Worm (Caenorhabditis elegans) whole organism, midembryonic: ENCODE results near the gene npl-4.2.
"Not testable (repeated sequence)": the region's sequence is repeated elsewhere in the genome, so short reads cannot be mapped to it uniquely, and the experiment has no call there.

Experiments used
- T22C8.4 ChIP-seq: fragments of 200-800 bp; sonication (Bioruptor generic); IDR thresholded peaks from 2 replicates; pipeline ENCODE4 v1.3.6; 2022; ENCODE audit warnings: missing genetic modification characterization, missing compliant biosample characterization
- cog-1 ChIP-seq: sonication (generic microtip); optimal IDR thresholded peaks from 2 replicates; lab custom pipeline; 2016; ENCODE audit warnings: missing genetic modification characterization, missing compliant biosample characterization
- flt-1 ChIP-seq: fragments of 200-800 bp; sonication (Bioruptor generic); IDR thresholded peaks from 2 replicates; pipeline ENCODE4 v1.3.6; 2022; ENCODE audit warnings: missing genetic modification characterization, missing compliant biosample characterization
- klf-2 ChIP-seq: fragments of 200-800 bp; sonication (Bioruptor generic); conservative IDR thresholded peaks from 2 replicates; pipeline ENCODE4 v1.3.6; 2022; ENCODE audit warnings: missing genetic modification reagents, missing genetic modification characterization, missing compliant biosample characterization
- med-1 ChIP-seq: sonication (generic microtip); optimal IDR thresholded peaks from 2 replicates; lab custom pipeline; 2017; ENCODE audit warnings: missing genetic modification characterization, mild to moderate bottlenecking, missing compliant biosample characterization, antibody characterized with exemption, missing genetic modification reagents; ENCODE audit not compliant: insufficient read depth
- ref-1 ChIP-seq: fragments of 200-800 bp; sonication (Bioruptor generic); conservative IDR thresholded peaks from 2 replicates; pipeline ENCODE4 v1.3.6; 2022; ENCODE audit warnings: missing genetic modification reagents, missing genetic modification characterization, missing compliant biosample characterization
- tab-1 ChIP-seq: fragments of 200-800 bp; sonication (Bioruptor generic); IDR thresholded peaks from 2 replicates; pipeline ENCODE4 v1.3.6; 2022; ENCODE audit warnings: missing genetic modification characterization, missing compliant biosample characterization
- ztf-23 ChIP-seq: fragments of 200-800 bp; sonication (Bioruptor generic); IDR thresholded peaks from 2 replicates; pipeline ENCODE4 v1.3.6; 2022; ENCODE audit warnings: missing genetic modification reagents, missing genetic modification characterization, missing compliant biosample characterization
- ztf-29 ChIP-seq: fragments of 200-800 bp; sonication (Bioruptor generic); IDR thresholded peaks from 2 replicates; pipeline ENCODE4 v1.3.6; 2022; ENCODE audit warnings: missing genetic modification reagents, missing genetic modification characterization, missing compliant biosample characterization

The npl-4.2 gene

DNA sequence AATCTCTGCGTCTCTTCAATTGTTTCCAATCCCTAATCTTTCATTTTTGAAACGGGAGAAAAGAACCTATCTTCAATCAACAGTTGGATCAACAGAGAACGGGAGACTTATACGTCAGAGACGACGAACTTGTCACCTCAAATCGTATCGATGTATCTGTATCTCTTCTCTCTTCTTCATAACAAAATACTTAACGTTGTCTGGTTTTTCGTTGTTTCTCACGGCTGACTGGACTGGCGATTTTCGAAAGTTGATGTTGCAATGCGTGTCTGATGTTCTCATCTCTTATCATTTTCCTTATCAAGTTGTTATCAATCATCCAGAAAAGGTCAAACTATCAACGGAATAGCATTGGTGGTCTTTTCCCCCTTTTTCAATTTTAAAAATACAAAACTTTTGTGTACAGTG is 17.1 kb upstream of the npl-4.2 start:
- no peak for TF ChIP-seq ref-1
- no peak for TF ChIP-seq flt-1 (GFP tag; lab: Robert Waterston, UW)
- no peak for TF ChIP-seq ztf-29
- no peak for TF ChIP-seq cog-1 (tag; lab: Kevin White, UChicago)
- no peak for TF ChIP-seq ztf-23 (GFP tag; lab: Robert Waterston, UW)
- no peak for TF ChIP-seq med-1

DNA sequence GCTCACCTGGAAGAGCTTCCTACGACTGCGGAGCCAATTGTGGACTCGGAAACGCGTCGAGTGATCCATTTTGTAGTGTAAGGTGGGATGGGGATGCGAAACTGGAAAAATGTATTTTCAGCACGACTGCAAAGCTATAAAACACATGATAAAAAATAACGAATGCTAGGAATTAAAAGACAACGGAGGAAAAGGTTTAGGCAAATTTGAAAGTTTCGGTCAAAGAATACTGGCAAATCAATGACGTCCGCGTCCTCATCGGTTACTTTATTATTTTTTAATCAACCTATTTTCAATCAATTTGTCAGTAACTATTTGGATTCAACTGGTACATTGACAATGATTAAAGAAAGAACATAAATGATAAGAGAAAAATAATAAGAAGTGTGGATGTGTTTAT is 14.9 kb upstream of the npl-4.2 start, which contains the start of gene C17G10.7:
Gene C17G10.7 (minus strand): TSS at position 101 of the 400 bp plus-strand sequence.
- no peak for TF ChIP-seq klf-2 (GFP tag; lab: Robert Waterston, UW)
- no peak for TF ChIP-seq med-1
- TF ChIP-seq tab-1 (GFP tag; lab: Robert Waterston, UW) = no peak
- TF ChIP-seq T22C8.4 (GFP tag; lab: Robert Waterston, UW) = no peak
- TF ChIP-seq ztf-29 = no peak
- TF ChIP-seq cog-1 (tag; lab: Kevin White, UChicago) = no peak
- TF ChIP-seq ztf-23 (GFP tag; lab: Robert Waterston, UW) = no peak
- TF ChIP-seq ref-1 = no peak

DNA sequence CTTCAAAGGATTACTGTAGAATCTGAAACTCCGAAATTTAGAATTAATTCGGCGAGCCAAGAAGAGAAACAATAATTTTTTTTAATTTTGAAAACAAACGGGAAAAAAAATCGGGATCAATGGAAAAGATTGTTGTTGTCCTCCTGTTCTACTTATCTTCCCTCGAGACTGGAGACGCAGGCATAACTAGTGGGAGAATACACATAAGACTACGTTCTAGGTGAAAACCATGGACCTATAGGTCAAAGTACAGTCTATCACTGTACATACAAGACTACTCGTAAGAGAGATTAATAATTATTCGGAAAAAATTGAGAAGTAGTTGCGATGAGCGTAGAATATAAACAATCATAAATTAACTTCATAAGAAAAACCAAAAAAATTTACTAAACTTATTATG is 3.4 kb upstream of the npl-4.2 start, which contains the start of gene dhs-6:
Gene dhs-6 (minus strand): TSS at position 22 of the 400 bp plus-strand sequence.
- TF ChIP-seq tab-1 (GFP tag; lab: Robert Waterston, UW) (no peak), ref-1 (no peak), klf-2 (GFP tag; lab: Robert Waterston, UW) (no peak), T22C8.4 (GFP tag; lab: Robert Waterston, UW) (no peak), flt-1 (GFP tag; lab: Robert Waterston, UW) (no peak), ztf-29 (no peak), cog-1 (tag; lab: Kevin White, UChicago) (no peak), ztf-23 (GFP tag; lab: Robert Waterston, UW) (no peak), med-1 (no peak)

DNA sequence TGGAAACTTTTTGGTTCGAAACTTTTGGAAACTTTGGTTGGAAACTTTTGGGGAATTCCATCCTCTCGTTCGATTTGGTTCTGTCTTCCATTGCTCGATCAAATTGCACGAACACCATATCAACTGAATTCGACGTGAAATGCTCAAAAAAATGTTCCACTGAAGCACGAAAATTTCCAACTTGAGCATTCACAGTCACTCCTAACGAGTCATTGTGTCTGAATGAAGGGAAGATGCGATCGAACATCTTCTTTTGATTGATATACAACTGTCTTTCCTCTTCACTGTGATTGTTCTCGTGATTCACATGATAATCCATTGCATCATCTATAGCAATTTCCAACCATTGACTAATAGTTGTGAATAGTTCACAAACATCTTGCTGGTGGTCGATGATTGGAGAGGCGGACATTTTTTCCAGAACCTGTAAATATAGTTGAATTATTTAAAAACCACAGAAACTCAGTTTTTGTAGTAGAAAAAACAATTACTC is 5.7 kb downstream of the npl-4.2 start, which contains the start of gene F59E12.15:
Gene F59E12.15 (minus strand): TSS at position 51 of the 493 bp plus-strand sequence.
- TF ChIP-seq tab-1 (GFP tag; lab: Robert Waterston, UW) (no peak), T22C8.4 (GFP tag; lab: Robert Waterston, UW) (no peak), flt-1 (GFP tag; lab: Robert Waterston, UW) (no peak), ztf-23 (GFP tag; lab: Robert Waterston, UW) (no peak), ztf-29 (no peak), klf-2 (GFP tag; lab: Robert Waterston, UW) (no peak), ref-1 (no peak), cog-1 (tag; lab: Kevin White, UChicago) (no peak)

DNA sequence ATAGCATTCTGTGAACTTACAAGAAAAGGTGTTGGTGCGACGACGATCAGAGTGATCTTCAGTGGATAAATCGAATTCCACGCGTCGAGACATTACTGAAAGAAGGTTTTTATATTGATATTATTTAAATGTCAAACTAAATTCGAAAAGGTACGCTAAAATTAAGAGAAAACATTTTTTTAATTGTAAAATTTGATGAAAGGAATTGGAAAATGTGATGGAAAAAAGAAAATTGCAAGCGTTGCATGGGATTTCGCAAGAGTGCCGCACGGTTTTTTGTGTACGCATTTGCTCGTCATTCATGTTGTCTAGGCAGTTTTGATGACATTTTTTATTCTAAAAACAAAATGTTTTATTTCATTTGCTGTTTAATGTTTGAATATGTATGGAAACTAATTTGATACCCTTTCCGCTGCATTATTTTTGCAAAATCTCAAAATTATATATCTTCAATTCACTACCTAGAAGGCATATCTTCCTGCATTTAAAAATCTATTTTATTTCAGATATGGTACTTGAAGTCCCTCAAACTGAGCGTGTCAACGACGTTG is 8.2 kb downstream of the npl-4.2 start, which contains the start of the genes F59E12.6 and npl-4.1:
Gene F59E12.6 (minus strand): TSS at position 101 of the 551 bp plus-strand sequence.
Gene npl-4.1 (plus strand): TSS at position 501 of the 551 bp plus-strand sequence.
- not testable (repeated sequence) for TF ChIP-seq tab-1 (GFP tag; lab: Robert Waterston, UW); ref-1; flt-1 (GFP tag; lab: Robert Waterston, UW)

DNA sequence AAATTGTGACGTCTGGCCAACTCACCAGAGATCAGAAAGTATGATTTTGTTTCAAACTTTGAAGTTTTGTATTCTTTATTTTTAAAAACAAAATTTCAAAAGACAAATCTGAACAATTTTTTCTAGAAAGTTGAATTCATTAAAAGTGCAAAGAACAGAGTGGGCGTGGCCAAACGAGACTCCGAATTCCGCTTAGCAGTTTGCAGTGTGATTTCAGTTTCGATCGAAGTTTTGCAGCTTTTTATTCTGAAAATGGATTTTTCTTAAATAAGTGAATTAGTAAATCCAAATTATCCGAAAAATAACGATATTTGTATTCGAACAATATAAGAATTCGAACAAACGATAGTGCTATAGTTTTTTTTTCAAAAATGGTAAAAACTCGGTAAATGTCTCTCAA is 10.8 kb downstream of the npl-4.2 start:
- TF ChIP-seq tab-1 (GFP tag; lab: Robert Waterston, UW) = no peak
- no peak for TF ChIP-seq ref-1
- TF ChIP-seq T22C8.4 (GFP tag; lab: Robert Waterston, UW) = no peak
- no peak for TF ChIP-seq med-1
- TF ChIP-seq ztf-29 = no peak
- no peak for TF ChIP-seq flt-1 (GFP tag; lab: Robert Waterston, UW)

DNA sequence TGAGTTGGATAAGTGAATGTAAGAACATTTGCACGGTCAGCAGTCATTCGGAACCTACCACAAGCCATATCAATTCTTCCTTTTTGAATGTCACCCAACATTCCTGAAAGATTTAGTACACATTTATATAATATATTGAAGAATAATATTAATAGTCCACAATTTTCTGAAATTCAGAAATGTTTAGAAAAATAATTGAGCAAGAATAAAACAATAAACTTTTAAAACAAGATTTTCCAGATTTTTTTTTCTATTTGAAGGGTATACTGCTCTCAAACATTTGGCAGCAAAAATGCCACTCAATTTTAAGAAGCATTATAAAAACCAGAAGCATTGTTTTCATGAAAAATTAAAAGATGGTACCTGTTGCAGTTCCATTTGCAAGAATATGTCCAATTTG is 14.1 kb downstream of the npl-4.2 start, which contains the start of gene F59E12.8:
Gene F59E12.8 (minus strand): TSS at position 101 of the 400 bp plus-strand sequence.
- no peak for TF ChIP-seq ztf-29
- TF ChIP-seq klf-2 (GFP tag; lab: Robert Waterston, UW) = no peak
- TF ChIP-seq T22C8.4 (GFP tag; lab: Robert Waterston, UW) = no peak
- TF ChIP-seq ztf-23 (GFP tag; lab: Robert Waterston, UW) = no peak
- no peak for TF ChIP-seq flt-1 (GFP tag; lab: Robert Waterston, UW)
- TF ChIP-seq med-1 = no peak
- no peak for TF ChIP-seq cog-1 (tag; lab: Kevin White, UChicago)

DNA sequence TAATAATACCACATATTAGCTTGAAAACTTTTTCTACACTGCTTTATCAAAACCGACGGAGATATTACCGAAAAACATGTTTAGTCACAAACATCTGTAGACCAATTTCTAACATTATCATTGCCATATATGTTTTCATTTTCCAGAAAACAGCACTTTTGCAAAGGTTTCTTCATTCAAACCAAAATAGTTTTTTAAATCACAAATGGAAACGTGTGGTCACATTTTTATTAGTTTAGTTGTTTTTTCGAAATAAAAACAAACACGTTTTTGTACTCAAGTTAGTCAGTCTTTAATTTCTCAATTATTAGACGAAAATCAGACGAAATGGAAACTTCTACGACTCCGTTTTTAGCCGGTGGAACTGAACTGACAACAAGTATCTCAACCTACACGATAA is 15.4 kb downstream of the npl-4.2 start, which contains the start of gene F59E12.3:
Gene F59E12.3 (plus strand): TSS at position 301 of the 400 bp plus-strand sequence.
- no peak for TF ChIP-seq ref-1
- TF ChIP-seq med-1 = no peak
- TF ChIP-seq T22C8.4 (GFP tag; lab: Robert Waterston, UW) = no peak
- no peak for TF ChIP-seq tab-1 (GFP tag; lab: Robert Waterston, UW)
- no peak for TF ChIP-seq klf-2 (GFP tag; lab: Robert Waterston, UW)

DNA sequence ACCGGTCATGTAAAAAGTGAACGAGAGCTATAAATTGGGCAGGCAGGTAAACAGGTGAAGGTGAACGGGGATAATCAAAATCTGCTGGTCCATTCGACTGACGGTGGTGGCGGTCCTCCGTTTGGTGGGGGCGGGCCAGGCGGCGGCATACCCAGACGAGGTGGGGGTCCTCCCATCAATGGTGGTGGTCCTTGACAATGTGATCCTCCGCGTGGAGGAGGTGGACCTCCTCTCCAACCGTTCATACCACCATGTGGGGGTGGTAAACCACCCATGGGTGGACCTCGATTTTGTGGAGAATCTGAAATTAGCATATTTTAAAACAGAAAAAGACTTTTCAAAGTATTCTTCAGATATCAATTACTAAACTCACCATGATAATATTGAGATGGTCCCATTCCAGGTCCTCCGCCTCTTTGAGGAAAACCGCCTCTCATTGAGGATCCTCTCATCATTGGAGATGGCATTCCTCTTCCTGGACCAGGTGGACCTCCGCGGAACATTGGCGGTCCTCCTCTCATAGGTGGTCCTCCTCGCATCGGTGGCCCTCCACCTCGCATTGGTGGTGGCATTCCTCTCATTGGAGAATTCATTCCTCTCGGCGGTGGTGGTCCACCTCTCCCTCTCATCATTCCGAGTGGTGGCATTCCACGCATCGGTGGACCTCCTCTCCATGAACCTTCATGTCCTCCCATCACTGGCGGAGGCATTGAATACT is 17.8 kb downstream of the npl-4.2 start:
- TF ChIP-seq tab-1 (GFP tag; lab: Robert Waterston, UW) = no peak
- no peak for TF ChIP-seq med-1
- TF ChIP-seq flt-1 (GFP tag; lab: Robert Waterston, UW) = no peak
- TF ChIP-seq ztf-29 = no peak
- no peak for TF ChIP-seq cog-1 (tag; lab: Kevin White, UChicago)
- TF ChIP-seq ref-1 = no peak
- no peak for TF ChIP-seq T22C8.4 (GFP tag; lab: Robert Waterston, UW)
- TF ChIP-seq ztf-23 (GFP tag; lab: Robert Waterston, UW) = no peak
- TF ChIP-seq klf-2 (GFP tag; lab: Robert Waterston, UW) = no peak

DNA sequence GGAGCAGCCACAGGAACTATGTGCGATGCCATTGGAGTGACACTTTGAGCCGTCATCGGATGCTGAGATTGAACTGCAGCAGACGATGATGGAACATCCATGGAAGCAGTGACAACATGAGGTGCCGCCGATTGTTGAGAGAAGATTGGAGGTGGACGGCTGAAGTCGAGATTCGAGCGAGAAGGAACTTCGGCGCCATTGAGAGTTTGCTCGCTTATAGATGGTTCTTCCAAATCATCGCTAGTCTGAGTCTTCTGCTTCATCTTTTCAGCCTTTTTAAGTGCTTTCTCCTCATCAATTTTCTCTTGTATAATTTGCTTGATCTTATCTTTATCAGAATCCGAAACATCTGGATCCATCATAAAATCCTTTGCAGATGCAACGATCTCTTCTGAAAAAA is 19.4 kb downstream of the npl-4.2 start:
- TF ChIP-seq cog-1 (tag; lab: Kevin White, UChicago) (no peak), ztf-23 (GFP tag; lab: Robert Waterston, UW) (no peak), flt-1 (GFP tag; lab: Robert Waterston, UW) (no peak), med-1 (no peak), ztf-29 (no peak), klf-2 (GFP tag; lab: Robert Waterston, UW) (no peak)
